Fruit fly (Drosophila melanogaster) whole organism, embryonic: Measurements from ENCODE around the gene PIG-Wb.
A peak's percentile ranks its signal among the peaks of the same experiment; 100 is the strongest.

Source experiments
- Adf1 ChIP-seq: fragments of 200-800 bp; sonication (Bioruptor generic); IDR thresholded peaks from 2 replicates; pipeline ENCODE4 v1.3.6; 2022; ENCODE audit warnings: missing biosample characterization, missing genetic modification characterization
- Asciz ChIP-seq: fragments of 200-800 bp; sonication (Bioruptor generic); optimal IDR thresholded peaks from 2 replicates; lab custom pipeline; 2017; ENCODE audit warnings: missing biosample characterization, mild to moderate bottlenecking, missing genetic modification characterization, missing genetic modification reagents
- Bgb ChIP-seq: fragments of 200-800 bp; sonication (Bioruptor generic); IDR thresholded peaks from 2 replicates; pipeline ENCODE4 v1.3.6; 2022; ENCODE audit warnings: missing biosample characterization, missing genetic modification characterization; ENCODE audit not compliant: partially characterized antibody
- CG11560 ChIP-seq: fragments of 200-800 bp; sonication (Bioruptor generic); IDR thresholded peaks from 3 replicates; pipeline ENCODE4 v1.3.6; 2022; ENCODE audit warnings: missing biosample characterization, missing genetic modification characterization
- CG14441 ChIP-seq: fragments of 200-800 bp; sonication (Bioruptor generic); IDR thresholded peaks from 2 replicates; pipeline ENCODE4 v1.3.6; 2022; ENCODE audit warnings: missing biosample characterization, missing genetic modification characterization
- CG14965 ChIP-seq: fragments of 200-800 bp; sonication (Bioruptor generic); optimal IDR thresholded peaks from 2 replicates; lab custom pipeline; 2016; ENCODE audit warnings: missing biosample characterization, missing genetic modification characterization, borderline replicate concordance
- CG16779 ChIP-seq: fragments of 200-800 bp; sonication (Bioruptor generic); IDR thresholded peaks from 2 replicates; pipeline ENCODE4 v1.3.6; 2022; ENCODE audit warnings: missing biosample characterization, missing genetic modification characterization
- CG17385 ChIP-seq: fragments of 200-800 bp; sonication (Bioruptor generic); optimal IDR thresholded peaks from 3 replicates; lab custom pipeline; 2018; ENCODE audit warnings: missing biosample characterization, mild to moderate bottlenecking, missing genetic modification characterization
- CG17568 ChIP-seq: fragments of 200-800 bp; sonication (Bioruptor generic); optimal IDR thresholded peaks from 2 replicates; lab custom pipeline; 2018; ENCODE audit warnings: missing biosample characterization, mild to moderate bottlenecking, missing genetic modification characterization, moderate library complexity
- CG17612 ChIP-seq: fragments of 200-800 bp; sonication (Bioruptor generic); IDR thresholded peaks from 2 replicates; pipeline ENCODE4 v1.3.6; 2022; ENCODE audit warnings: missing biosample characterization, missing genetic modification characterization
- CG2116 ChIP-seq: fragments of 200-800 bp; sonication (Bioruptor generic); optimal IDR thresholded peaks from 3 replicates; lab custom pipeline; 2018; ENCODE audit warnings: missing biosample characterization, mild to moderate bottlenecking, missing genetic modification characterization
- CG2875 ChIP-seq: fragments of 200-800 bp; sonication (Bioruptor generic); optimal IDR thresholded peaks from 2 replicates; lab custom pipeline; 2017; ENCODE audit warnings: missing biosample characterization, mild to moderate bottlenecking, missing genetic modification characterization, missing genetic modification reagents
- CG3163 ChIP-seq: fragments of 200-800 bp; sonication (Bioruptor generic); optimal IDR thresholded peaks from 3 replicates; lab custom pipeline; 2016; ENCODE audit warnings: missing biosample characterization, missing genetic modification characterization
- CG34422 ChIP-seq: fragments of 200-800 bp; sonication (Bioruptor generic); IDR thresholded peaks from 3 replicates; pipeline ENCODE4 v1.3.6; 2022; ENCODE audit warnings: missing biosample characterization, missing genetic modification characterization
- CG4730 ChIP-seq: fragments of 200-800 bp; sonication (Bioruptor generic); IDR thresholded peaks from 2 replicates; pipeline ENCODE4 v1.3.6; 2022; ENCODE audit warnings: missing biosample characterization, missing genetic modification characterization
- CG6254 ChIP-seq: fragments of 200-800 bp; sonication (Bioruptor generic); optimal IDR thresholded peaks from 3 replicates; lab custom pipeline; 2017; ENCODE audit warnings: mild to moderate bottlenecking, missing biosample characterization, missing genetic modification reagents, missing genetic modification characterization
- CG6654 ChIP-seq: fragments of 200-800 bp; sonication (Bioruptor generic); optimal IDR thresholded peaks from 2 replicates; lab custom pipeline; 2017; ENCODE audit warnings: missing biosample characterization, mild to moderate bottlenecking, missing genetic modification characterization
- CG7271 ChIP-seq: fragments of 200-800 bp; sonication (Bioruptor generic); optimal IDR thresholded peaks from 2 replicates; lab custom pipeline; 2018; ENCODE audit warnings: missing biosample characterization, mild to moderate bottlenecking, missing genetic modification characterization, moderate library complexity
- CG9437 ChIP-seq: fragments of 200-800 bp; sonication (Bioruptor generic); optimal IDR thresholded peaks from 2 replicates; lab custom pipeline; 2018; ENCODE audit warnings: missing biosample characterization, mild to moderate bottlenecking, missing genetic modification characterization
- E2f1 ChIP-seq: fragments of 200-800 bp; sonication (Bioruptor generic); IDR thresholded peaks from 2 replicates; pipeline ENCODE4 v1.3.6; 2022; ENCODE audit warnings: missing biosample characterization, missing genetic modification characterization
- HmgZ ChIP-seq: fragments of 200-800 bp; sonication (Bioruptor generic); optimal IDR thresholded peaks from 2 replicates; lab custom pipeline; 2018; ENCODE audit warnings: missing biosample characterization, mild to moderate bottlenecking, missing genetic modification characterization
- Med ChIP-seq: fragments of 200-800 bp; sonication (Bioruptor generic); peaks from one replicate; lab custom pipeline; 2016; ENCODE audit warnings: missing biosample characterization, missing genetic modification characterization, mild to moderate bottlenecking, inconsistent platforms, moderate library complexity
- NfI ChIP-seq: fragments of 200-800 bp; sonication (Bioruptor generic); optimal IDR thresholded peaks from 3 replicates; lab custom pipeline; 2018; ENCODE audit warnings: missing biosample characterization, mild to moderate bottlenecking, missing genetic modification characterization, moderate library complexity
- ab ChIP-seq: fragments of 200-800 bp; sonication (Bioruptor generic); optimal IDR thresholded peaks from 2 replicates; lab custom pipeline; 2016; ENCODE audit warnings: missing biosample characterization, missing genetic modification characterization
- al ChIP-seq: fragments of 200-800 bp; sonication (Bioruptor generic); IDR thresholded peaks from 2 replicates; pipeline ENCODE4 v1.3.6; 2022; ENCODE audit warnings: missing biosample characterization, missing genetic modification characterization
- ap ChIP-seq: fragments of 200-800 bp; sonication (Bioruptor generic); IDR thresholded peaks from 2 replicates; pipeline ENCODE4 v1.3.6; 2022; ENCODE audit warnings: missing biosample characterization, missing genetic modification characterization
- ara ChIP-seq: fragments of 200-800 bp; sonication (Bioruptor generic); IDR thresholded peaks from 2 replicates; pipeline ENCODE4 v1.3.6; 2022; ENCODE audit warnings: missing biosample characterization, missing genetic modification characterization
- btn ChIP-seq: fragments of 200-800 bp; sonication (Bioruptor generic); optimal IDR thresholded peaks from 2 replicates; lab custom pipeline; 2016; ENCODE audit warnings: missing biosample characterization, missing genetic modification characterization
- chinmo ChIP-seq: fragments of 200-800 bp; sonication (Bioruptor generic); IDR thresholded peaks from 4 replicates; pipeline ENCODE4 v1.3.6; 2022; ENCODE audit warnings: missing biosample characterization, missing genetic modification characterization; ENCODE audit not compliant: partially characterized antibody
- corto ChIP-seq: fragments of 200-800 bp; sonication (Bioruptor generic); optimal IDR thresholded peaks from 2 replicates; lab custom pipeline; 2016; ENCODE audit warnings: missing biosample characterization, mild to moderate bottlenecking, missing genetic modification characterization, moderate library complexity
- cwo ChIP-seq: fragments of 200-800 bp; sonication (Bioruptor generic); optimal IDR thresholded peaks from 3 replicates; lab custom pipeline; 2017; ENCODE audit warnings: missing biosample characterization, missing genetic modification characterization, mild to moderate bottlenecking, moderate library complexity, missing genetic modification reagents
- exex ChIP-seq: fragments of 200-800 bp; sonication (Bioruptor generic); optimal IDR thresholded peaks from 4 replicates; lab custom pipeline; 2018; ENCODE audit warnings: missing biosample characterization, mild to moderate bottlenecking, missing genetic modification characterization, moderate library complexity
- fd96Cb ChIP-seq: fragments of 200-800 bp; sonication (Bioruptor generic); optimal IDR thresholded peaks from 2 replicates; lab custom pipeline; 2018; ENCODE audit warnings: missing biosample characterization, mild to moderate bottlenecking, missing genetic modification characterization, moderate library complexity
- gro ChIP-seq: fragments of 200-800 bp; sonication (Bioruptor generic); optimal IDR thresholded peaks from 2 replicates; lab custom pipeline; 2016; ENCODE audit warnings: missing biosample characterization, missing genetic modification characterization
- lab ChIP-seq: fragments of 200-800 bp; sonication (Bioruptor generic); optimal IDR thresholded peaks from 3 replicates; lab custom pipeline; 2017; ENCODE audit warnings: missing biosample characterization, missing genetic modification characterization, mild to moderate bottlenecking, moderate library complexity, missing genetic modification reagents
- mirr ChIP-seq: fragments of 200-800 bp; sonication (Bioruptor generic); optimal IDR thresholded peaks from 3 replicates; lab custom pipeline; 2018; ENCODE audit warnings: missing biosample characterization, mild to moderate bottlenecking, missing genetic modification characterization
- nerfin-1 ChIP-seq: fragments of 200-800 bp; sonication (Bioruptor generic); optimal IDR thresholded peaks from 3 replicates; lab custom pipeline; 2019; ENCODE audit warnings: missing biosample characterization, mild to moderate bottlenecking, missing genetic modification characterization, moderate library complexity
- org-1 ChIP-seq: fragments of 200-800 bp; sonication (Bioruptor generic); optimal IDR thresholded peaks from 2 replicates; lab custom pipeline; 2017; ENCODE audit warnings: missing biosample characterization, missing genetic modification characterization
- pan ChIP-seq, 4 experiments: fragments of >200 bp in 3 of 4; fragments of 200-800 bp in 1 of 4; sonication (Bioruptor generic) in 1 of 4; optimal IDR thresholded peaks in 3 of 4; IDR thresholded peaks in 1 of 4; 2 replicates each; pipeline versions ENCODE4 v1.3.6 to Lab custom; 2017 to 2022; ENCODE audit warnings: missing biosample characterization in 2 of 4, missing genetic modification characterization in 2 of 4, mixed read lengths in 1 of 4
- pfk ChIP-seq: fragments of 200-800 bp; sonication (Bioruptor generic); optimal IDR thresholded peaks from 2 replicates; lab custom pipeline; 2018; ENCODE audit warnings: missing biosample characterization, mild to moderate bottlenecking, missing genetic modification characterization, moderate library complexity
- pnt ChIP-seq: fragments of 200-800 bp; sonication (Bioruptor generic); optimal IDR thresholded peaks from 3 replicates; lab custom pipeline; 2016; ENCODE audit warnings: missing biosample characterization, missing genetic modification characterization
- row ChIP-seq: fragments of 200-800 bp; sonication (Bioruptor generic); IDR thresholded peaks from 3 replicates; pipeline ENCODE4 v1.3.6; 2022; ENCODE audit warnings: missing biosample characterization, missing genetic modification characterization
- stwl ChIP-seq: fragments of 200-800 bp; sonication (Bioruptor generic); optimal IDR thresholded peaks from 3 replicates; lab custom pipeline; 2018; ENCODE audit warnings: missing biosample characterization, mild to moderate bottlenecking, missing genetic modification characterization, moderate library complexity
- tap ChIP-seq: fragments of 200-800 bp; optimal IDR thresholded peaks from 3 replicates; lab custom pipeline; 2019; ENCODE audit warnings: missing biosample characterization, mild to moderate bottlenecking, missing genetic modification characterization, moderate library complexity
- tna ChIP-seq: fragments of 200-800 bp; sonication (Bioruptor generic); IDR thresholded peaks from 2 replicates; pipeline ENCODE4 v1.3.6; 2022; ENCODE audit warnings: missing biosample characterization, missing genetic modification characterization; ENCODE audit not compliant: partially characterized antibody
- trh ChIP-seq: fragments of 200-800 bp; sonication (Bioruptor generic); optimal IDR thresholded peaks from 2 replicates; lab custom pipeline; 2016; ENCODE audit warnings: missing biosample characterization, missing genetic modification characterization
- wdn ChIP-seq: fragments of 200-800 bp; sonication (Bioruptor generic); IDR thresholded peaks from 2 replicates; pipeline ENCODE4 v1.3.6; 2022; ENCODE audit warnings: missing biosample characterization, missing genetic modification characterization

The PIG-Wb gene

DNA sequence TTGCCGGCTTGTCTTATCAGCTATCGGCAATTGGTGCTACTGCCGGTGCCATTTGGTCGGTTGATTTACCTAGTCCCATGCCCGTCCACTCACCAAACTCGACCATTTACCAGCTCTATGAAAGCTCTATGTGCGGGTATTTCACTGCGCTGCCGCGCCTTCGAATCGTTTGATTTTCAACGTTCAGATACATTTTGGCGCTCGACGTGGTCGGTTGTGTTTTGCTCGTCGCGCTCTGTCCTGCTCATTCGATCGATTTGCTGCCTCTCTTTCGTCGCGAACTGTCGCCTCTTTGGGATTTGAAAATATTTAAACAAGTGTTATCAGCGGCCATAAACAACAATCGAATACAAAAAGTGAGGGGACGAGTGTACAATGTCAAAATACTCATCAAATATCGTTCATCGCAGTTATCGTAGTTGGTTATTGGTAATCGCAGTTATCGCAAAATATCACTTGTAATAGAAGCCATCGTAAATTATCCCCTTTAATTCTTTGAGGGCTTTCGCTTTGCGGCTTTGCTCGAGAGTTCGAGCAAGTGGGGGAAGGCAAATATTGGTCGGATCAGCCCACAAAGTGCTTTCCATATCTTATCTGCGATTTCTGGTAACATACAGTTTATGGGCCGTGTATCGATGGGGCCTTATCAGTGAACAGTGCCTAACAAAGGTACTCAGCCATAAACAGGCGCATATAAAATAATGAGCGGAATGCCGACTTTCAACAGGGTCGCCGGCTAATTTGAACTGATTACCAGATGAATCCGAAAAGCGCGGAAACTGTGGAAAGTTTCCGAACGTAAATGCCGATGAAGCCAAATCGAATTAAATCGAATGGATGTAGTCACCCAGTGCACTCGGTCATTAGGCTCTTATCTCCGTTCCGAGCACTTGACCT, 4.0 kb upstream of the PIG-Wb start (continued):
- TF ChIP-seq CG14965 (GFP tag; lab: Kevin White, UChicago) (no peak), CG17612 (GFP tag; lab: Robert Waterston, UW) (no peak), CG14441 (peak; percentile 45), gro (GFP tag; lab: Kevin White, UChicago) (peak; percentile 18), ab (GFP tag; lab: Kevin White, UChicago) (no peak), CG34422 (GFP tag; lab: Robert Waterston, UW) (no peak), corto (GFP tag; lab: Kevin White, UChicago) (no peak), btn (GFP tag; lab: Kevin White, UChicago) (no peak), org-1 (no peak), CG9437 (no peak), ara (GFP tag; lab: Robert Waterston, UW) (no peak), stwl (tag; lab: Kevin White, UChicago) (no peak), tna (peak; percentile 41; the same call in 1 of the 2 replicates), Bgb (GFP tag; lab: Robert Waterston, UW) (peak; percentile 39; the same call in 1 of the 2 replicates), NfI (GFP tag; lab: Kevin White, UChicago) (peak; percentile 2), trh (no peak), CG7271 (tag; lab: Kevin White, UChicago) (no peak), CG11560 (tag; lab: Robert Waterston, UW) (peak; percentile 64; the same call in 1 of the 3 replicates), pfk (GFP tag; lab: Kevin White, UChicago) (peak; percentile 25), CG16779 (GFP tag; lab: Robert Waterston, UW) (0 out of 2 replicates have a peak, but pooled peaks have one; percentile 53), CG17385 (GFP tag; lab: Kevin White, UChicago) (peak; percentile 19), lab (GFP tag; lab: Kevin White, UChicago) (peak; percentile 40), fd96Cb (tag; lab: Kevin White, UChicago) (no peak), wdn (GFP tag; lab: Robert Waterston, UW) (no peak), al (no peak), pan (optimal IDR thresholded peaks at IDR 0.05; lab: Kevin White, UChicago) (no peak), pan (GFP tag; optimal IDR thresholded peaks at IDR 0.05 in 1 of 2, IDR thresholded peaks at IDR 0.05 in 1 of 2) (no peak), mirr (GFP tag; lab: Kevin White, UChicago) (peak; percentile 97), E2f1 (GFP tag; lab: Robert Waterston, UW) (peak; percentile 14; the same call in 1 of the 2 replicates), Asciz (peak; percentile 37), CG4730 (GFP tag; lab: Robert Waterston, UW) (no peak), CG17568 (GFP tag; lab: Kevin White, UChicago) (peak; percentile 58), HmgZ (peak; percentile 22), exex (tag; lab: Kevin White, UChicago) (peak; percentile 98), CG2875 (no peak), Adf1 (GFP tag; lab: Robert Waterston, UW) (peak; percentile 43; the same call in 1 of the 2 replicates), CG6654 (GFP tag; lab: Kevin White, UChicago) (no peak), CG6254 (GFP tag; lab: Kevin White, UChicago) (peak; percentile 39), row (GFP tag; lab: Robert Waterston, UW) (peak; percentile 59), CG3163 (GFP tag; lab: Kevin White, UChicago) (peak; percentile 47), nerfin-1 (tag; lab: Kevin White, UChicago) (peak; percentile 1), pnt (GFP tag; lab: Kevin White, UChicago) (no peak), Med (peak; percentile 85), CG2116 (GFP tag; lab: Kevin White, UChicago) (peak; percentile 16), chinmo (peak; percentile 75; the same call in 3 of the 4 replicates), ap (no peak), cwo (peak; percentile 19), tap (tag; lab: Kevin White, UChicago) (no peak)
